Worm (Caenorhabditis elegans): Measurements from ENCODE around the gene F13A2.2.

The F13A2.2 gene

DNA sequence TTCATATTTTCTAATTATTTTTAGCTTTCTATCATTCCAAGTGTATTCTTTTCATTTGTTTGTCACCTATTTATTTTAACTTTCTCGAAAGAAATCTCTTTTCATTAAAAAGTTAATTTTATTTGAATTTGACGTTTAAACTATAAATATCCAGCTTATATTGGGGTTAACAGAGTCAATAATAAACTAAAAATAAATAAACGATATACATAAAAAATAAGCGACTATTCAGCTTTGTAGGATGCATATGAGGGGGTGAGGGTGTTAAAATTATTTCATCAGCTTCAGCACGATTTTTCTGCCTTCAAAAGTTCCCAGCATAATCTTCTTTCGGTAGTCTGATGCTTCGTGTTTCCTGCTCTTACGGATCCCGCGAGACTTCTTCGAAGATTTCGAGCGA, 10.7 kb downstream of the F13A2.2 start (continued):
- TF ChIP-seq lsl-1 (GFP tag; optimal IDR thresholded peaks at IDR 0.05) (peak; percentile 14), let-607 (tag; optimal IDR thresholded peaks at IDR 0.05) (no peak), snpc-1.3 (tag; optimal IDR thresholded peaks at IDR 0.05; ENCODE audit: insufficient read depth) (peak; percentile 51), aptf-3 (GFP tag; IDR thresholded peaks at IDR 0.05) (no peak)

DNA sequence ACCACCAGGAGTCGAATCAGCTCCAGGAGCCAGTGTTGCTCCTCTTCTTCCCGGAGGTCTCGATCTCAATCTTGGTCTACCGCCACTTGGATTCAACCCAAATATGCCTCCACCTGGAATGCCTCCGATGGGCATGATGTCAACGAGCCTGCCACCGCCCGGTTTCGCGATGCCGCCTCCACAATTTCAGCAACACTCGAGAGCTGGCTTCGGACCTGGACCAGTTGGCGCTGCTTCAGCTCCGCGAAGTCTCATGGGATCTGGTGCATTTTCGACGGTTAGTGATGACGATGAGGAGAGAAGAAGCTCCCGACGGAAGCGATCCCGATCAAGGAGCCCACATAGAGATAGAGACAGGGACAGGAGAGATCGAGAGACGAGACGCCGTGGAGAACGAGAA, 11.4 kb downstream of the F13A2.2 start:
- TF ChIP-seq zfh-2 (GFP tag; conservative IDR thresholded peaks at IDR 0.05) (peak; percentile 85), nhr-90 (tag; optimal IDR thresholded peaks at IDR 0.05) (no peak), aptf-2 (GFP tag; conservative IDR thresholded peaks at IDR 0.05) (no peak), cebp-1 (GFP tag; IDR thresholded peaks at IDR 0.05) (no peak), cebp-1 (tag; optimal IDR thresholded peaks at IDR 0.05) (no peak), egrh-3 (GFP tag; IDR thresholded peaks at IDR 0.05) (peak; percentile 51; the same call in 1 of the 2 replicates)

DNA sequence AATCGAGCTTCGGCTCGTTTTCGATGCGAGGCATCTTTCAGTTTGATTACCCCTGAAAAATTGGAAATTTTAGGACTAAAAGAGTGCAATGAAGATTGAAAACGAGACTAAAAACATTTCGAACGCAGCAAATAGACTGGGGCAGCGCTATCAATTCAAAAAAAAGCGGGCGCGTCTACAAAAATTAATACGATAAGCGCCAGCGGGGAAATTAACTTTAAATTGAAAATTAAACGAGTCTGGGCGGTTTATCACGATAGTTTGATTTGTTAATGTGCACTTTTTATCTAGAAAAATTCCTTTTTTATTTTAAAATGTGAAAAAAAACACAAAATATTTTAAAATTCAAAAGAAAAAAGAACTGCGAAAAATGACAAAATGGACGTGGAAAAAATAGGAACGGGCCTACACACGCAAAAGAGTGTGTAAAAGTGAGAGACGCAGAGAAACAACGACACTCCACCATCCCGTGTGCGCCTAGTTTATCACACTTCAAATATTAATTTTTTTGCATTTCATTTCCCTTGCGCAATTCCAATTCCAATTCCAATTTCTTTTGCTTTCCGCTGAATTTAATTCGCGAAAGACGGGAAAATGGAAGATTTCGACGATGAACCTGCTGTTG, 13.0 kb downstream of the F13A2.2 start, which contains the start of the genes gmpr-1 and fipp-1:
Gene gmpr-1, minus strand, starts transcription at position 75 of the 625 bp plus-strand sequence.
Gene fipp-1, plus strand, starts transcription at position 499 of the 625 bp plus-strand sequence.
- peak; percentile 74 for TF ChIP-seq xnd-1 (tag; optimal IDR thresholded peaks at IDR 0.05)
- peak; percentile 58; the same call in 1 of the 2 replicates for TF ChIP-seq D2030.7 (GFP tag; IDR thresholded peaks at IDR 0.05)
- TF ChIP-seq mcd-1 (GFP tag; IDR thresholded peaks at IDR 0.05) = peak; percentile 53; the same call in 1 of the 2 replicates
- peak; percentile 60; the same call in 1 of the 2 replicates for TF ChIP-seq ceh-91 (GFP tag; IDR thresholded peaks at IDR 0.05)
- peak; percentile 97 for TF ChIP-seq attf-3 (GFP tag; conservative IDR thresholded peaks at IDR 0.05)
- TF ChIP-seq attf-6 (GFP tag; IDR thresholded peaks at IDR 0.05) = no peak
- no peak for TF ChIP-seq cebp-1 (GFP tag; IDR thresholded peaks at IDR 0.05)
- peak; percentile 16 for TF ChIP-seq cebp-1 (tag; optimal IDR thresholded peaks at IDR 0.05)
- TF ChIP-seq hlh-12 (tag; optimal IDR thresholded peaks at IDR 0.05) = no peak
- TF ChIP-seq lsl-1 (GFP tag; optimal IDR thresholded peaks at IDR 0.05) = peak; percentile 63
- peak; percentile 32 for TF ChIP-seq lin-54 (GFP tag; optimal IDR thresholded peaks at IDR 0.05)
- 0 out of 2 replicates have a peak, but pooled peaks have one; percentile 42 for TF ChIP-seq dox-1 (GFP tag; IDR thresholded peaks at IDR 0.05)
- peak; percentile 46 for TF ChIP-seq F33H1.4 (GFP tag; IDR thresholded peaks at IDR 0.05)
- TF ChIP-seq athp-1 (tag; optimal IDR thresholded peaks at IDR 0.05) = peak; percentile 10
- peak; percentile 85 for TF ChIP-seq efl-1 (GFP tag; optimal IDR thresholded peaks at IDR 0.05)
- TF ChIP-seq Y67H2A.10 (GFP tag; conservative IDR thresholded peaks at IDR 0.05) = no peak
- TF ChIP-seq hmg-1.2 (GFP tag; IDR thresholded peaks at IDR 0.05) = peak; percentile 99
- peak; percentile 85 for TF ChIP-seq madf-8 (GFP tag; conservative IDR thresholded peaks at IDR 0.05)
- no peak for TF ChIP-seq die-1 (tag; optimal IDR thresholded peaks at IDR 0.05)
- peak; percentile 58 for TF ChIP-seq dpl-1 (GFP tag; optimal IDR thresholded peaks at IDR 0.05)
- TF ChIP-seq madf-6 (GFP tag; IDR thresholded peaks at IDR 0.05) = peak; percentile 89
- no peak for TF ChIP-seq rcor-1 (GFP tag; IDR thresholded peaks at IDR 0.05)
- TF ChIP-seq Y53G8AR.9 (GFP tag; conservative IDR thresholded peaks at IDR 0.05) = no peak
- peak; percentile 10 for TF ChIP-seq F23B12.7 (tag; optimal IDR thresholded peaks at IDR 0.05; ENCODE audit: insufficient read depth)
- peak; percentile 17 for TF ChIP-seq snpc-3.4 (tag; optimal IDR thresholded peaks at IDR 0.05)
- TF ChIP-seq tlf-1 (GFP tag; optimal IDR thresholded peaks at IDR 0.05) = peak; percentile 36
- peak in 1 of 3 experiments; percentile 55 for TF ChIP-seq lin-35 (GFP tag; optimal IDR thresholded peaks at IDR 0.05)
- TF ChIP-seq Y53F4B.3 (GFP tag; IDR thresholded peaks at IDR 0.05) = no peak
- peak; percentile 47 for TF ChIP-seq nhr-80 (tag; optimal IDR thresholded peaks at IDR 0.05)
- TF ChIP-seq ceh-79 (tag; optimal IDR thresholded peaks at IDR 0.05) = no peak
- no peak for TF ChIP-seq ztf-3 (GFP tag; optimal IDR thresholded peaks at IDR 0.05)
- TF ChIP-seq ztf-6 (GFP tag; IDR thresholded peaks at IDR 0.05) = no peak

Data from whole organism, young adult.